Worm (Caenorhabditis elegans) whole organism, young adult: ENCODE measurements around the gene C14B4.2.

Experiments used
- B0035.1 ChIP-seq: sonication (generic microtip); optimal IDR thresholded peaks from 2 replicates; lab custom pipeline; 2016; ENCODE audit warnings: missing genetic modification characterization, mild to moderate bottlenecking, missing compliant biosample characterization, missing genotype, missing genetic modification reagents
- F23B12.7 ChIP-seq: sonication (generic microtip); optimal IDR thresholded peaks from 2 replicates; lab custom pipeline; 2017; ENCODE audit warnings: missing genetic modification characterization, mild to moderate bottlenecking, missing compliant biosample characterization, antibody characterized with exemption, moderate library complexity; ENCODE audit not compliant: insufficient read depth
- F39B2.1 ChIP-seq: fragments of 200-800 bp; sonication (Bioruptor generic); IDR thresholded peaks from 2 replicates; pipeline ENCODE4 v1.3.6; 2022; ENCODE audit warnings: missing genetic modification reagents, missing genetic modification characterization, missing compliant biosample characterization
- F49E8.2 ChIP-seq: sonication (generic microtip); optimal IDR thresholded peaks from 3 replicates; lab custom pipeline; 2017; ENCODE audit warnings: missing genetic modification characterization, mild to moderate bottlenecking, missing compliant biosample characterization, antibody characterized with exemption, moderate library complexity; ENCODE audit not compliant: insufficient read depth
- K12H6.12 ChIP-seq: fragments of 200-800 bp; sonication (Bioruptor generic); optimal IDR thresholded peaks from 2 replicates; lab custom pipeline; 2018; ENCODE audit warnings: mild to moderate bottlenecking, missing genetic modification characterization, missing compliant biosample characterization
- T26A5.8 ChIP-seq: sonication (generic microtip); optimal IDR thresholded peaks from 2 replicates; lab custom pipeline; 2016; ENCODE audit warnings: missing genetic modification characterization, missing compliant biosample characterization
- ama-1 ChIP-seq, 3 experiments: fragments of 150-350 bp in 1 of 3; sonication (generic microtip) in 2 of 3; optimal IDR thresholded peaks; 2 replicates each; lab custom pipeline; 2014 to 2018; ENCODE audit warnings: missing biosample characterization in 2 of 3, missing genetic modification characterization in 2 of 3, missing genetic modification reagents in 2 of 3
- aptf-3 ChIP-seq: fragments of 200-800 bp; sonication (Bioruptor generic); IDR thresholded peaks from 2 replicates; pipeline ENCODE4 v1.3.6; 2022; ENCODE audit warnings: missing genetic modification characterization, missing compliant biosample characterization
- attf-6 ChIP-seq: fragments of 200-800 bp; sonication (Bioruptor generic); IDR thresholded peaks from 2 replicates; pipeline ENCODE4 v1.3.6; 2022; ENCODE audit warnings: missing genetic modification reagents, missing genetic modification characterization, missing compliant biosample characterization
- cebp-2 ChIP-seq: fragments of 200-800 bp; sonication (Bioruptor generic); IDR thresholded peaks from 2 replicates; pipeline ENCODE4 v1.3.6; 2022; ENCODE audit warnings: missing genetic modification characterization, missing compliant biosample characterization
- dox-1 ChIP-seq: fragments of 200-800 bp; sonication (Bioruptor generic); IDR thresholded peaks from 2 replicates; pipeline ENCODE4 v1.3.6; 2022; ENCODE audit warnings: missing genetic modification reagents, missing genetic modification characterization, missing compliant biosample characterization
- dpff-1 ChIP-seq: sonication (generic microtip); optimal IDR thresholded peaks from 2 replicates; lab custom pipeline; 2017; ENCODE audit warnings: mild to moderate bottlenecking, missing genetic modification characterization, missing compliant biosample characterization
- egrh-3 ChIP-seq: fragments of 200-800 bp; sonication (Bioruptor generic); IDR thresholded peaks from 2 replicates; pipeline ENCODE4 v1.3.6; 2022; ENCODE audit warnings: missing genetic modification reagents, missing genetic modification characterization, missing compliant biosample characterization
- ets-4 ChIP-seq: fragments of 200-800 bp; sonication (Bioruptor generic); optimal IDR thresholded peaks from 2 replicates; lab custom pipeline; 2018; ENCODE audit warnings: mild to moderate bottlenecking, missing genetic modification characterization, missing compliant biosample characterization
- fkh-3 ChIP-seq: sonication (generic microtip); optimal IDR thresholded peaks from 2 replicates; lab custom pipeline; 2016; ENCODE audit warnings: mild to moderate bottlenecking, missing genetic modification characterization, missing compliant biosample characterization
- let-607 ChIP-seq, 2 experiments: fragments of 200-800 bp in 1 of 2; sonication (Bioruptor generic) in 1 of 2; sonication (generic microtip) in 1 of 2; optimal IDR thresholded peaks; 2 replicates each; lab custom pipeline; 2016 to 2018; ENCODE audit warnings: mild to moderate bottlenecking in 2 of 2, missing compliant biosample characterization in 2 of 2, missing genetic modification characterization in 2 of 2, moderate library complexity in 2 of 2, missing genotype in 1 of 2
- nfya-1 ChIP-seq: sonication (generic microtip); optimal IDR thresholded peaks from 2 replicates; lab custom pipeline; 2017; ENCODE audit warnings: antibody characterized with exemption, missing compliant biosample characterization, missing genetic modification characterization, borderline replicate concordance; ENCODE audit not compliant: insufficient read depth
- nhr-179 ChIP-seq: sonication (generic microtip); optimal IDR thresholded peaks from 2 replicates; lab custom pipeline; 2016; ENCODE audit warnings: mild to moderate bottlenecking, missing genetic modification characterization, missing compliant biosample characterization
- nhr-80 ChIP-seq: sonication (generic microtip); optimal IDR thresholded peaks from 2 replicates; lab custom pipeline; 2016; ENCODE audit warnings: missing genetic modification characterization, missing compliant biosample characterization
- rec-8 ChIP-seq, 2 experiments: sonication (generic microtip); optimal IDR thresholded peaks; 2 replicates each; lab custom pipeline; 2016; ENCODE audit warnings: mild to moderate bottlenecking in 2 of 2, missing genetic modification characterization in 2 of 2, missing genetic modification reagents in 2 of 2, missing genotype in 2 of 2, missing biosample characterization in 1 of 2, missing compliant biosample characterization in 1 of 2, moderate library complexity in 1 of 2
- sptf-2 ChIP-seq: fragments of 200-800 bp; sonication (Bioruptor generic); optimal IDR thresholded peaks from 2 replicates; lab custom pipeline; 2018; ENCODE audit warnings: mild to moderate bottlenecking, missing genetic modification characterization, missing compliant biosample characterization
- unc-130 ChIP-seq: sonication (generic microtip); optimal IDR thresholded peaks from 2 replicates; lab custom pipeline; 2016; ENCODE audit warnings: missing genetic modification reagents, missing genetic modification characterization, missing compliant biosample characterization
- unc-62 ChIP-seq: fragments of 150-350 bp; optimal IDR thresholded peaks from 2 replicates; lab custom pipeline; 2014; ENCODE audit warnings: missing biosample characterization, missing genetic modification reagents, missing genetic modification characterization
- ztf-22 ChIP-seq: fragments of 200-800 bp; sonication (Bioruptor generic); optimal IDR thresholded peaks from 2 replicates; lab custom pipeline; 2018; ENCODE audit warnings: mild to moderate bottlenecking, missing genetic modification characterization, moderate library complexity, missing compliant biosample characterization

C14B4.2 gene

ce11 chrV:19288073-19288805 is 74.2 kb downstream of the C14B4.2 start, which contains the start of the genes F55C9.3 and fbxb-57:
TSS of gene F55C9.3 (minus strand) at chrV:19288173.
TSS of gene fbxb-57 (plus strand) at chrV:19288755.
- no peak for TF ChIP-seq F49E8.2 (tag; lab: Kevin White, UChicago)
- no peak for TF ChIP-seq F39B2.1 (GFP tag; lab: Robert Waterston, UW)
- TF ChIP-seq T26A5.8 (tag; lab: Kevin White, UChicago), result no peak
- no peak for TF ChIP-seq egrh-3
- no peak for TF ChIP-seq nfya-1 (tag; lab: Kevin White, UChicago)
- no peak for TF ChIP-seq unc-130 (GFP tag; lab: Kevin White, UChicago)
- TF ChIP-seq dox-1 (GFP tag; lab: Robert Waterston, UW), result no peak
- TF ChIP-seq ets-4 (GFP tag; lab: Kevin White, UChicago), result no peak
- no peak for TF ChIP-seq unc-62

DNA sequence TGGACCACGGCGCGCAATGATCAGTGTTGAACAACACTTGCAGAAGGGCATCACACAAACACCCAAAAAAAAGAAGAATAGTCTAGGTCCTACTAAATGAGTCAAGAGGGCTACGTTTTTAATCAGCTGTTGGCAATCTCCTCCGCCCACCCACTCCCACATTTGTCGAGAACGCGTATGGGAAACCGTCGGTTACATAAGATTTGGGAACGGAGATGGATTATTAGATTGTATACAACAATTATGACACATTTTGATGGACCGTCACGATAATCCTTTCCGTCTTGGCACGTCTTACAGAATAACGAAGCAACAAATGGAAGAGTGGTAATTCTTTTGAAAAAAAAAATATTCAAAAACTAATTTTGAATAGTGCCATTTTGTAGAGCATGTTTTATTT is 76.5 kb downstream of the C14B4.2 start:
- TF ChIP-seq F49E8.2 (tag; lab: Kevin White, UChicago) (no peak), F23B12.7 (tag; lab: Kevin White, UChicago) (no peak), nhr-179 (tag; lab: Kevin White, UChicago) (no peak), ama-1 (optimal IDR thresholded peaks at IDR 0.05; lab: Kevin White, UChicago) (no peak), ama-1 (GFP tag; optimal IDR thresholded peaks at IDR 0.05; lab: Kevin White, UChicago) (no peak), nfya-1 (tag; lab: Kevin White, UChicago) (no peak), dpff-1 (tag; lab: Kevin White, UChicago) (no peak), fkh-3 (tag; lab: Kevin White, UChicago) (no peak), aptf-3 (GFP tag; lab: Robert Waterston, UW) (no peak), ztf-22 (no peak), K12H6.12 (tag; lab: Kevin White, UChicago) (no peak), sptf-2 (no peak), rec-8 (tag; optimal IDR thresholded peaks at IDR 0.05; lab: Kevin White, UChicago) (no peak), attf-6 (GFP tag; lab: Robert Waterston, UW) (no peak), nhr-80 (tag; lab: Kevin White, UChicago) (no peak), B0035.1 (no peak), let-607 (tag; optimal IDR thresholded peaks at IDR 0.05; lab: Kevin White, UChicago) (no peak), ets-4 (GFP tag; lab: Kevin White, UChicago) (no peak), cebp-2 (GFP tag; lab: Robert Waterston, UW) (no peak)
